Fruit fly (Drosophila melanogaster): ENCODE measurements around the gene CG4293.

- no peak for TF ChIP-seq fd96Ca (GFP tag; IDR thresholded peaks at IDR 0.05)
- no peak for TF ChIP-seq rn (GFP tag; IDR thresholded peaks at IDR 0.05)
- no peak for TF ChIP-seq Snoo (tag; optimal IDR thresholded peaks at IDR 0.05)
- TF ChIP-seq CG17806 (tag; optimal IDR thresholded peaks at IDR 0.05): no peak
- TF ChIP-seq CG12605 (GFP tag; IDR thresholded peaks at IDR 0.05): no peak
- TF ChIP-seq Pif1B (GFP tag; optimal IDR thresholded peaks at IDR 0.05): no peak
- TF ChIP-seq CG4496 (GFP tag; IDR thresholded peaks at IDR 0.05): no peak
Measured at dm6 chrX:512527-512926, 17.6 kb downstream of the CG4293 start.
